Worm (Caenorhabditis elegans) whole organism, young adult: ENCODE data around the gene sre-46.

Source experiments
- B0261.1 ChIP-seq: sonication (generic microtip); optimal IDR thresholded peaks from 2 replicates; lab custom pipeline; 2016; ENCODE audit warnings: mild to moderate bottlenecking, missing genetic modification characterization, moderate library complexity, missing compliant biosample characterization
- D2030.7 ChIP-seq: fragments of 200-800 bp; sonication (Bioruptor generic); IDR thresholded peaks from 2 replicates; pipeline ENCODE4 v1.3.6; 2022; ENCODE audit warnings: missing genetic modification reagents, missing genetic modification characterization, missing compliant biosample characterization
- F33H1.4 ChIP-seq: fragments of 200-800 bp; sonication (Bioruptor generic); IDR thresholded peaks from 2 replicates; pipeline ENCODE4 v1.3.6; 2022; ENCODE audit warnings: missing genetic modification reagents, missing genetic modification characterization, missing compliant biosample characterization
- F37B4.10 ChIP-seq: fragments of 200-800 bp; sonication (Bioruptor generic); IDR thresholded peaks from 2 replicates; pipeline ENCODE4 v1.3.6; 2022; ENCODE audit warnings: missing genetic modification characterization, missing compliant biosample characterization
- F49E8.2 ChIP-seq: sonication (generic microtip); optimal IDR thresholded peaks from 3 replicates; lab custom pipeline; 2017; ENCODE audit warnings: missing genetic modification characterization, mild to moderate bottlenecking, missing compliant biosample characterization, antibody characterized with exemption, moderate library complexity; ENCODE audit not compliant: insufficient read depth
- K12H6.12 ChIP-seq: fragments of 200-800 bp; sonication (Bioruptor generic); optimal IDR thresholded peaks from 2 replicates; lab custom pipeline; 2018; ENCODE audit warnings: mild to moderate bottlenecking, missing genetic modification characterization, missing compliant biosample characterization
- T26A5.8 ChIP-seq: sonication (generic microtip); optimal IDR thresholded peaks from 2 replicates; lab custom pipeline; 2016; ENCODE audit warnings: missing genetic modification characterization, missing compliant biosample characterization
- Y56A3A.18 ChIP-seq: fragments of 200-800 bp; sonication (Bioruptor generic); IDR thresholded peaks from 2 replicates; pipeline ENCODE4 v1.3.6; 2022; ENCODE audit warnings: missing genetic modification reagents, missing genetic modification characterization, missing compliant biosample characterization
- athp-1 ChIP-seq: sonication (generic microtip); optimal IDR thresholded peaks from 2 replicates; lab custom pipeline; 2017; ENCODE audit warnings: mild to moderate bottlenecking, missing genetic modification characterization, missing compliant biosample characterization
- ccch-3 ChIP-seq: fragments of 200-800 bp; sonication (Bioruptor generic); optimal IDR thresholded peaks from 2 replicates; lab custom pipeline; 2018; ENCODE audit warnings: mild to moderate bottlenecking, missing genetic modification characterization, missing compliant biosample characterization
- ceh-100 ChIP-seq: fragments of 200-800 bp; sonication (Bioruptor generic); IDR thresholded peaks from 2 replicates; pipeline ENCODE4 v1.3.6; 2022; ENCODE audit warnings: missing genetic modification reagents, missing genetic modification characterization, missing compliant biosample characterization
- ceh-27 ChIP-seq: fragments of 200-800 bp; sonication (Bioruptor generic); optimal IDR thresholded peaks from 2 replicates; lab custom pipeline; 2018; ENCODE audit warnings: mild to moderate bottlenecking, missing genetic modification characterization, moderate library complexity, missing compliant biosample characterization
- die-1 ChIP-seq: sonication (generic microtip); optimal IDR thresholded peaks from 2 replicates; lab custom pipeline; 2016; ENCODE audit warnings: missing genotype, mild to moderate bottlenecking, missing genetic modification characterization, missing compliant biosample characterization
- dox-1 ChIP-seq: fragments of 200-800 bp; sonication (Bioruptor generic); IDR thresholded peaks from 2 replicates; pipeline ENCODE4 v1.3.6; 2022; ENCODE audit warnings: missing genetic modification reagents, missing genetic modification characterization, missing compliant biosample characterization
- efl-1 ChIP-seq: fragments of 150-350 bp; optimal IDR thresholded peaks from 2 replicates; lab custom pipeline; 2014; ENCODE audit warnings: missing biosample characterization, missing genetic modification reagents, missing genetic modification characterization
- egrh-3 ChIP-seq: fragments of 200-800 bp; sonication (Bioruptor generic); IDR thresholded peaks from 2 replicates; pipeline ENCODE4 v1.3.6; 2022; ENCODE audit warnings: missing genetic modification reagents, missing genetic modification characterization, missing compliant biosample characterization
- him-1 ChIP-seq: sonication (generic microtip); optimal IDR thresholded peaks from 2 replicates; lab custom pipeline; 2016; ENCODE audit warnings: missing genotype, missing genetic modification reagents, missing genetic modification characterization, missing compliant biosample characterization
- hrde-1 ChIP-seq: sonication (generic microtip); optimal IDR thresholded peaks from 2 replicates; lab custom pipeline; 2016; ENCODE audit warnings: missing genetic modification characterization, mild to moderate bottlenecking, missing compliant biosample characterization, moderate library complexity, missing genotype, missing genetic modification reagents, borderline replicate concordance
- hsf-1 ChIP-seq: fragments of 200-800 bp; sonication (Bioruptor generic); IDR thresholded peaks from 2 replicates; pipeline ENCODE4 v1.3.6; 2022; ENCODE audit warnings: missing genetic modification reagents, missing genetic modification characterization, missing compliant biosample characterization
- let-607 ChIP-seq, 2 experiments: fragments of 200-800 bp in 1 of 2; sonication (Bioruptor generic) in 1 of 2; sonication (generic microtip) in 1 of 2; optimal IDR thresholded peaks; 2 replicates each; lab custom pipeline; 2016 to 2018; ENCODE audit warnings: mild to moderate bottlenecking in 2 of 2, missing compliant biosample characterization in 2 of 2, missing genetic modification characterization in 2 of 2, moderate library complexity in 2 of 2, missing genotype in 1 of 2
- lin-35 ChIP-seq, 3 experiments: fragments of 150-350 bp in 2 of 3; sonication (generic microtip) in 1 of 3; optimal IDR thresholded peaks; 2 replicates each; lab custom pipeline; 2014 to 2018; ENCODE audit warnings: missing biosample characterization in 3 of 3, missing genetic modification characterization in 3 of 3, missing genetic modification reagents in 3 of 3
- lin-40 ChIP-seq: sonication (generic microtip); optimal IDR thresholded peaks from 2 replicates; lab custom pipeline; 2016; ENCODE audit warnings: missing genetic modification characterization, mild to moderate bottlenecking, missing compliant biosample characterization, missing genotype, missing genetic modification reagents
- lir-1 ChIP-seq: fragments of 200-800 bp; sonication (Bioruptor generic); conservative IDR thresholded peaks from 2 replicates; pipeline ENCODE4 v1.3.6; 2022; ENCODE audit warnings: missing genetic modification reagents, missing genetic modification characterization, missing compliant biosample characterization
- lsl-1 ChIP-seq: fragments of 200-800 bp; sonication (Bioruptor generic); optimal IDR thresholded peaks from 2 replicates; lab custom pipeline; 2018; ENCODE audit warnings: mild to moderate bottlenecking, missing genetic modification characterization, moderate library complexity, missing compliant biosample characterization
- madf-6 ChIP-seq: fragments of 200-800 bp; sonication (Bioruptor generic); IDR thresholded peaks from 2 replicates; pipeline ENCODE4 v1.3.6; 2022; ENCODE audit warnings: missing genetic modification reagents, missing genetic modification characterization, missing compliant biosample characterization
- mxl-1 ChIP-seq: sonication (generic microtip); optimal IDR thresholded peaks from 2 replicates; lab custom pipeline; 2016; ENCODE audit warnings: missing genetic modification characterization, missing compliant biosample characterization
- nhr-179 ChIP-seq: sonication (generic microtip); optimal IDR thresholded peaks from 2 replicates; lab custom pipeline; 2016; ENCODE audit warnings: mild to moderate bottlenecking, missing genetic modification characterization, missing compliant biosample characterization
- pbrm-1 ChIP-seq: fragments of 200-800 bp; sonication (Bioruptor generic); IDR thresholded peaks from 2 replicates; pipeline ENCODE4 v1.3.6; 2022; ENCODE audit warnings: missing genetic modification reagents, missing genetic modification characterization, missing compliant biosample characterization
- repo-1 ChIP-seq: sonication (generic microtip); optimal IDR thresholded peaks from 2 replicates; lab custom pipeline; 2017; ENCODE audit warnings: mild to moderate bottlenecking, missing genetic modification characterization, missing compliant biosample characterization
- snpc-1.1 ChIP-seq: sonication (generic microtip); optimal IDR thresholded peaks from 2 replicates; lab custom pipeline; 2017; ENCODE audit warnings: missing genetic modification characterization, mild to moderate bottlenecking, missing compliant biosample characterization, antibody characterized with exemption, moderate library complexity, missing genotype, missing genetic modification reagents; ENCODE audit not compliant: insufficient read depth
- snpc-1.3 ChIP-seq: sonication (generic microtip); optimal IDR thresholded peaks from 2 replicates; lab custom pipeline; 2017; ENCODE audit warnings: missing genetic modification characterization, mild to moderate bottlenecking, missing compliant biosample characterization, antibody characterized with exemption, moderate library complexity, missing genotype, missing genetic modification reagents; ENCODE audit not compliant: insufficient read depth
- snpc-4 ChIP-seq, 5 experiments: fragments of 150-350 bp in 1 of 5; sonication (generic microtip) in 4 of 5; optimal IDR thresholded peaks; 2 replicates each; lab custom pipeline; 2014 to 2018; ENCODE audit warnings: missing genetic modification characterization in 5 of 5, missing biosample characterization in 3 of 5, antibody characterized with exemption in 2 of 5, mild to moderate bottlenecking in 2 of 5, missing compliant biosample characterization in 2 of 5, missing genotype in 2 of 5, moderate library complexity in 2 of 5, missing genetic modification reagents in 1 of 5
- somi-1 ChIP-seq: fragments of 200-800 bp; sonication (Bioruptor generic); optimal IDR thresholded peaks from 2 replicates; lab custom pipeline; 2018; ENCODE audit warnings: mild to moderate bottlenecking, missing genetic modification characterization, missing compliant biosample characterization
- tlf-1 ChIP-seq: fragments of 200-800 bp; sonication (Bioruptor generic); optimal IDR thresholded peaks from 2 replicates; lab custom pipeline; 2018; ENCODE audit warnings: mild to moderate bottlenecking, missing genetic modification characterization, missing compliant biosample characterization
- unc-130 ChIP-seq: sonication (generic microtip); optimal IDR thresholded peaks from 2 replicates; lab custom pipeline; 2016; ENCODE audit warnings: missing genetic modification reagents, missing genetic modification characterization, missing compliant biosample characterization
- xnd-1 ChIP-seq: sonication (generic microtip); optimal IDR thresholded peaks from 2 replicates; lab custom pipeline; 2016; ENCODE audit warnings: missing genotype, missing genetic modification reagents, missing genetic modification characterization, missing compliant biosample characterization
- ztf-22 ChIP-seq: fragments of 200-800 bp; sonication (Bioruptor generic); optimal IDR thresholded peaks from 2 replicates; lab custom pipeline; 2018; ENCODE audit warnings: mild to moderate bottlenecking, missing genetic modification characterization, moderate library complexity, missing compliant biosample characterization

Gene sre-46

DNA sequence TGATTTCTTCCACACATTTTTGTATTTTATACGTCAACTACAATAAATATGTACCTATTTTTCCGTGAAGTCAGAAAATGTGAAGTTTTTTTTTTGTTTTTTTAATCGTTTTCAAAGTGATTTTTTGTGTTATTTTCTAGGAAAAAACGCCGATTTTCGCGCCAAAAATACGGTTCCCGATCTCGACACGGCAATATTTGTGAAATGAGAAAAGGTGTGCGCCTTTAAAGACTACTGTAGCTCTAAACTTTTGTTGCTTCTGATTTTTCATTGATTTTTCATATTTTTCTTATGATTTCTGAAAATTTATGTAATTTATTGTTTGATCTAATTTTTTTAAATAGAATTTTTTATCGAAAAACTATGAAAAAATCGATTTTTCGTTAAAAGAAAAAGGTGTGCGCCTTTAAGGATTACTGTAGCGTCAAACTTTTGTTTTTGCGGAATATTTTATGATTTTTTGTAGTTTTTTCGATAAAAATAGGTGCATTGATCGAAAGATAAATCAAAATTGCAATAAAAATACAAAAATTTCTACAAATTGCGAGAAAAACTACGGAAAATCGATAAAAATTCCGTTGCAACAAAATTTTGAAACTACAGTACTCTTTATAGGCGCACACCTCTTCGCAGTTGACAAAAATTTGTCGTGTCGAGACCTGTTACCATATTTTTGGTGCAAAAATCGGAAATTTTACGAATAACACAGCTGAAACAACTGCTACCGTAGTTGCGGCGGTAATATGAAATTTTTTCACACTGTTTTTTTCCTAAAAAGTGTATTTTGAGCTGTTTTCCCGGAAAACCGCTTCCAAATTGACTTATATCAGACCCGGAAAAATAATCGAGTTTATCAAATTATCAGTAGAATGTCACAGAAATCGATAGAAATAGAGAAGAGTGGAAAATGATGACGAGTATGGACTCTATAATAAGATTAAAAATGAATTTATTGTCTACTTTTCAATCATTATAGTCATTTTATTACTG, 25.5 kb downstream of the sre-46 start, which contains the start of gene kqt-3 (continued):
- TF ChIP-seq xnd-1 (tag; lab: Kevin White, UChicago) (peak; percentile 69), ceh-27 (no peak), F49E8.2 (no peak), nhr-179 (tag; lab: Kevin White, UChicago) (no peak), F37B4.10 (GFP tag; lab: Robert Waterston, UW) (no peak), egrh-3 (no peak), hsf-1 (GFP tag; lab: Robert Waterston, UW) (no peak), lsl-1 (GFP tag; lab: Kevin White, UChicago) (peak; percentile 87), repo-1 (tag; lab: Kevin White, UChicago) (no peak), tlf-1 (no peak), him-1 (tag; lab: Kevin White, UChicago) (no peak), pbrm-1 (no peak), snpc-1.3 (no peak), unc-130 (GFP tag; lab: Kevin White, UChicago) (no peak), dox-1 (GFP tag; lab: Robert Waterston, UW) (no peak), snpc-1.1 (tag; lab: Kevin White, UChicago) (no peak), lir-1 (GFP tag; lab: Robert Waterston, UW) (no peak), Y56A3A.18 (GFP tag; lab: Robert Waterston, UW) (no peak), die-1 (tag; lab: Kevin White, UChicago) (no peak), somi-1 (GFP tag; lab: Kevin White, UChicago) (no peak), lin-35 (GFP tag; optimal IDR thresholded peaks at IDR 0.05; lab: Kevin White, UChicago) (no peak), T26A5.8 (tag; lab: Kevin White, UChicago) (no peak), lin-40 (tag; lab: Kevin White, UChicago) (no peak), F33H1.4 (GFP tag; lab: Robert Waterston, UW) (peak; percentile 49), let-607 (tag; optimal IDR thresholded peaks at IDR 0.05; lab: Kevin White, UChicago) (no peak), ztf-22 (GFP tag; lab: Kevin White, UChicago) (no peak), D2030.7 (GFP tag; lab: Robert Waterston, UW) (peak; percentile 41), ccch-3 (no peak), ceh-100 (GFP tag; lab: Robert Waterston, UW) (no peak), hrde-1 (tag; lab: Kevin White, UChicago) (no peak), mxl-1 (tag; lab: Kevin White, UChicago) (no peak), athp-1 (tag; lab: Kevin White, UChicago) (no peak), efl-1 (peak; percentile 31), K12H6.12 (tag; lab: Kevin White, UChicago) (no peak), B0261.1 (no peak), snpc-4 (GFP tag; optimal IDR thresholded peaks at IDR 0.05; lab: Kevin White, UChicago) (no peak), snpc-4 (tag; optimal IDR thresholded peaks at IDR 0.05; lab: Kevin White, UChicago) (no peak), madf-6 (GFP tag; lab: Robert Waterston, UW) (peak; percentile 69)
